Worm (Caenorhabditis elegans) whole organism, L4 larva: ENCODE measurements around the gene irg-4.

Experiments used
- D1046.2 ChIP-seq: fragments of 200-800 bp; sonication (Bioruptor generic); IDR thresholded peaks from 2 replicates; pipeline ENCODE4 v1.3.6; 2022; ENCODE audit warnings: missing genetic modification characterization, missing compliant biosample characterization
- F10B5.3 ChIP-seq: sonication (generic microtip); optimal IDR thresholded peaks from 2 replicates; lab custom pipeline; 2016; ENCODE audit warnings: mild to moderate bottlenecking, missing genetic modification characterization, missing compliant biosample characterization
- F49E8.2 ChIP-seq: sonication (generic microtip); optimal IDR thresholded peaks from 2 replicates; lab custom pipeline; 2016; ENCODE audit warnings: missing compliant biosample characterization, mild to moderate bottlenecking, missing genetic modification characterization, borderline replicate concordance
- T20F7.1 ChIP-seq: fragments of 200-800 bp; sonication (Bioruptor generic); optimal IDR thresholded peaks from 2 replicates; lab custom pipeline; 2018; ENCODE audit warnings: mild to moderate bottlenecking, missing genetic modification characterization, missing compliant biosample characterization
- Y75B8A.6 ChIP-seq: fragments of 200-800 bp; sonication (Bioruptor generic); IDR thresholded peaks from 2 replicates; pipeline ENCODE4 v1.3.6; 2022; ENCODE audit warnings: missing genetic modification reagents, missing genetic modification characterization, missing compliant biosample characterization
- aha-1 ChIP-seq: fragments of 150-350 bp; peaks from one replicate; lab custom pipeline; 2014; ENCODE audit warnings: missing biosample characterization, missing genetic modification characterization
- aly-2 ChIP-seq: sonication (generic microtip); optimal IDR thresholded peaks from 2 replicates; lab custom pipeline; 2018; ENCODE audit warnings: missing biosample characterization, missing genetic modification characterization
- ama-1 ChIP-seq: fragments of 150-350 bp; optimal IDR thresholded peaks from 2 replicates; lab custom pipeline; 2014; ENCODE audit warnings: inconsistent platforms, mixed read lengths
- attf-4 ChIP-seq: sonication (generic microtip); optimal IDR thresholded peaks from 3 replicates; lab custom pipeline; 2017; ENCODE audit warnings: missing biosample characterization, missing genetic modification characterization
- ceh-20 ChIP-seq: fragments of 200-800 bp; sonication (Bioruptor generic); IDR thresholded peaks from 2 replicates; pipeline ENCODE4 v1.3.6; 2022; ENCODE audit warnings: missing genetic modification reagents, missing genetic modification characterization, missing compliant biosample characterization
- ceh-32 ChIP-seq: sonication (generic microtip); optimal IDR thresholded peaks from 2 replicates; lab custom pipeline; 2016; ENCODE audit warnings: mild to moderate bottlenecking, missing genetic modification characterization, missing compliant biosample characterization; ENCODE audit not compliant: poor library complexity
- ceh-44 ChIP-seq: fragments of 200-800 bp; sonication (Bioruptor generic); IDR thresholded peaks from 2 replicates; pipeline ENCODE4 v1.3.6; 2022; ENCODE audit warnings: missing genetic modification reagents, missing genetic modification characterization, missing compliant biosample characterization
- cey-2 ChIP-seq: sonication (generic microtip); optimal IDR thresholded peaks from 3 replicates; lab custom pipeline; 2017; ENCODE audit warnings: missing genetic modification characterization, mild to moderate bottlenecking, missing compliant biosample characterization, antibody characterized with exemption, borderline replicate concordance; ENCODE audit not compliant: insufficient read depth
- dmd-9 ChIP-seq: fragments of 200-800 bp; sonication (Bioruptor generic); IDR thresholded peaks from 2 replicates; pipeline ENCODE4 v1.3.6; 2022; ENCODE audit warnings: missing genetic modification reagents, missing genetic modification characterization, missing compliant biosample characterization
- dpl-1 ChIP-seq: fragments of 150-350 bp; optimal IDR thresholded peaks from 2 replicates; lab custom pipeline; 2014; ENCODE audit warnings: missing biosample characterization, missing genetic modification reagents, missing genetic modification characterization
- duxl-1 ChIP-seq: sonication (generic microtip); optimal IDR thresholded peaks from 2 replicates; lab custom pipeline; 2016; ENCODE audit warnings: mild to moderate bottlenecking, missing genetic modification characterization, moderate library complexity, missing compliant biosample characterization; ENCODE audit not compliant: poor library complexity
- dve-1 ChIP-seq: sonication (generic microtip); optimal IDR thresholded peaks from 2 replicates; lab custom pipeline; 2017; ENCODE audit warnings: antibody characterized with exemption, mild to moderate bottlenecking, missing genetic modification characterization, missing compliant biosample characterization; ENCODE audit not compliant: insufficient read depth
- lim-7 ChIP-seq: fragments of 200-800 bp; sonication (Bioruptor generic); IDR thresholded peaks from 2 replicates; pipeline ENCODE4 v1.3.6; 2022; ENCODE audit warnings: missing genetic modification characterization, missing compliant biosample characterization
- lin-38 ChIP-seq: fragments of 200-800 bp; sonication (Bioruptor generic); IDR thresholded peaks from 2 replicates; pipeline ENCODE4 v1.3.6; 2022; ENCODE audit warnings: missing genetic modification reagents, missing genetic modification characterization, missing compliant biosample characterization
- madf-5 ChIP-seq, 2 experiments: fragments of 200-800 bp; sonication (Bioruptor generic); IDR thresholded peaks; 2 replicates each; pipeline ENCODE4 v1.3.6; 2022; ENCODE audit warnings: missing compliant biosample characterization in 2 of 2, missing genetic modification characterization in 2 of 2
- madf-9 ChIP-seq: fragments of 200-800 bp; sonication (Bioruptor generic); conservative IDR thresholded peaks from 2 replicates; pipeline ENCODE4 v1.3.6; 2022; ENCODE audit warnings: missing genetic modification reagents, missing genetic modification characterization, missing compliant biosample characterization
- mdl-1 ChIP-seq, 2 experiments: fragments of 150-350 bp in 1 of 2; sonication (generic microtip) in 1 of 2; optimal IDR thresholded peaks; 2 replicates each; lab custom pipeline; 2014 to 2017; ENCODE audit warnings: missing biosample characterization in 2 of 2, missing genetic modification characterization in 2 of 2
- mxl-2 ChIP-seq: fragments of 200-800 bp; sonication (Bioruptor generic); conservative IDR thresholded peaks from 2 replicates; pipeline ENCODE4 v1.3.6; 2022; ENCODE audit warnings: missing genetic modification reagents, missing genetic modification characterization, missing compliant biosample characterization
- mxl-3 ChIP-seq: fragments of 200-800 bp; sonication (Bioruptor generic); optimal IDR thresholded peaks from 2 replicates; lab custom pipeline; 2018; ENCODE audit warnings: mild to moderate bottlenecking, missing genetic modification characterization, missing compliant biosample characterization
- nhr-10 ChIP-seq: fragments of 150-350 bp; optimal IDR thresholded peaks from 2 replicates; lab custom pipeline; 2014; ENCODE audit warnings: missing biosample characterization, missing genetic modification characterization
- nhr-237 ChIP-seq: sonication (generic microtip); optimal IDR thresholded peaks from 2 replicates; lab custom pipeline; 2017; ENCODE audit warnings: missing biosample characterization, missing genetic modification characterization
- nhr-25 ChIP-seq: sonication (generic microtip); optimal IDR thresholded peaks from 2 replicates; lab custom pipeline; 2017; ENCODE audit warnings: missing genetic modification characterization, mild to moderate bottlenecking, missing compliant biosample characterization, antibody characterized with exemption, moderate library complexity, borderline replicate concordance; ENCODE audit not compliant: insufficient read depth
- nhr-28 ChIP-seq: fragments of 150-350 bp; optimal IDR thresholded peaks from 2 replicates; lab custom pipeline; 2014; ENCODE audit warnings: missing biosample characterization, missing genetic modification characterization
- nhr-41 ChIP-seq: fragments of 200-800 bp; sonication (Bioruptor generic); IDR thresholded peaks from 2 replicates; pipeline ENCODE4 v1.3.6; 2022; ENCODE audit warnings: missing genetic modification reagents, missing genetic modification characterization, missing compliant biosample characterization
- set-16 ChIP-seq: fragments of 200-800 bp; sonication (Bioruptor generic); IDR thresholded peaks from 2 replicates; pipeline ENCODE4 v1.3.6; 2022; ENCODE audit warnings: missing genetic modification reagents, missing genetic modification characterization, missing compliant biosample characterization
- skn-1 ChIP-seq: fragments of 150-350 bp; optimal IDR thresholded peaks from 2 replicates; lab custom pipeline; 2014; ENCODE audit warnings: missing biosample characterization, missing genetic modification characterization
- spr-1 ChIP-seq: sonication (generic microtip); optimal IDR thresholded peaks from 2 replicates; lab custom pipeline; 2016; ENCODE audit warnings: mild to moderate bottlenecking, missing genetic modification characterization, missing compliant biosample characterization
- unc-130 ChIP-seq: sonication (generic microtip); optimal IDR thresholded peaks from 2 replicates; lab custom pipeline; 2016; ENCODE audit warnings: missing genetic modification reagents, missing genetic modification characterization, missing compliant biosample characterization
- unc-62 ChIP-seq, 3 experiments: fragments of 150-350 bp in 1 of 3; sonication (generic microtip); optimal IDR thresholded peaks in 2 of 3; peaks in 1 of 3; 1 replicate in 1 of 3; 2 replicates in 2 of 3; lab custom pipeline; 2014 to 2017; ENCODE audit warnings: missing biosample characterization in 3 of 3, missing genetic modification characterization in 3 of 3, missing genetic modification reagents in 3 of 3, missing genotype in 1 of 3
- vab-7 ChIP-seq: fragments of 200-800 bp; sonication (Bioruptor generic); IDR thresholded peaks from 2 replicates; pipeline ENCODE4 v1.3.6; 2022; ENCODE audit warnings: missing genetic modification reagents, missing genetic modification characterization, missing compliant biosample characterization

The irg-4 gene

ce11 chrIV:12427687-12428284, 7.8 kb upstream of the irg-4 start (continued):
- no peak for TF ChIP-seq nhr-10
- no peak for TF ChIP-seq lim-7 (GFP tag; lab: Robert Waterston, UW)
- TF ChIP-seq madf-5 (GFP tag; IDR thresholded peaks at IDR 0.05; lab: Robert Waterston, UW) = peak in 1 of 2 experiments; percentile 99; a peak in 2 of 4 replicates
- no peak; the same call in 1 of the 2 replicates for TF ChIP-seq mxl-2 (GFP tag; lab: Robert Waterston, UW)
- no peak for TF ChIP-seq cey-2
- TF ChIP-seq nhr-41 (GFP tag; lab: Robert Waterston, UW) = no peak
- TF ChIP-seq dmd-9 (GFP tag; lab: Robert Waterston, UW) = no peak
- TF ChIP-seq set-16 (GFP tag; lab: Robert Waterston, UW) = peak; percentile 99
- TF ChIP-seq aly-2 (tag; lab: Kevin White, UChicago) = no peak
- no peak for TF ChIP-seq F10B5.3
- no peak for TF ChIP-seq duxl-1
- no peak for TF ChIP-seq ama-1 (lab: Kevin White, UChicago)
- TF ChIP-seq spr-1 (tag; lab: Kevin White, UChicago) = no peak
- no peak for TF ChIP-seq lin-38
- TF ChIP-seq dve-1 (tag; lab: Kevin White, UChicago) = no peak
- TF ChIP-seq nhr-237 (tag; lab: Kevin White, UChicago) = no peak
- TF ChIP-seq ceh-44 = no peak
- TF ChIP-seq F49E8.2 = no peak
- no peak for TF ChIP-seq Y75B8A.6 (GFP tag; lab: Robert Waterston, UW)
- TF ChIP-seq, all 104 proteins: peak for 9

- TF ChIP-seq D1046.2 (GFP tag; lab: Robert Waterston, UW) (no peak), aha-1 (peak; percentile 4), mxl-3 (GFP tag; lab: Kevin White, UChicago) (peak; percentile 2)
These were observed 7.2 kb upstream of the irg-4 start, which contains the start of gene col-130 for ce11 chrIV:12428467-12428866. Gene col-130, minus strand, starts transcription at chrIV:12428516.

ce11 chrIV:12429504-12429903, 6.1 kb upstream of the irg-4 start:
- TF ChIP-seq vab-7 (GFP tag; lab: Robert Waterston, UW) (no peak), ceh-20 (GFP tag; lab: Robert Waterston, UW) (no peak), aha-1 (peak; percentile 16), unc-62 (GFP tag; optimal IDR thresholded peaks at IDR 0.05 in 1 of 2; lab: Kevin White, UChicago) (peak in 1 of 2 experiments; percentile 86), unc-62 (tag; optimal IDR thresholded peaks at IDR 0.05; lab: Kevin White, UChicago) (no peak), Y75B8A.6 (GFP tag; lab: Robert Waterston, UW) (no peak), dpl-1 (GFP tag; lab: Kevin White, UChicago) (no peak), nhr-25 (tag; lab: Kevin White, UChicago) (peak; percentile 9), nhr-28 (no peak), attf-4 (no peak), mdl-1 (tag; optimal IDR thresholded peaks at IDR 0.05; lab: Kevin White, UChicago) (no peak), madf-9 (GFP tag; lab: Robert Waterston, UW) (no peak), lim-7 (GFP tag; lab: Robert Waterston, UW) (no peak)

- TF ChIP-seq unc-130 (GFP tag; lab: Kevin White, UChicago) (no peak), aha-1 (peak; percentile 92)
These were observed 3.9 kb upstream of the irg-4 start for ce11 chrIV:12431755-12432154.

ce11 chrIV:12432340-12432739, 3.3 kb upstream of the irg-4 start, which contains the start of gene clec-184:
Gene clec-184, plus strand, starts transcription at chrIV:12432640.
- TF ChIP-seq ceh-32 (tag; lab: Kevin White, UChicago) (no peak), skn-1 (no peak), mxl-3 (GFP tag; lab: Kevin White, UChicago) (no peak), aly-2 (tag; lab: Kevin White, UChicago) (no peak), T20F7.1 (GFP tag; lab: Kevin White, UChicago) (no peak)
